Worm (Caenorhabditis elegans): ENCODE results near the gene lbp-9.

ce11 chrV:2018689-2019088 is 49.6 kb upstream of the lbp-9 start, which contains the start of gene F59A7.14:
- TF ChIP-seq W03F9.2 (tag; optimal IDR thresholded peaks at IDR 0.05) (no peak), him-1 (tag; optimal IDR thresholded peaks at IDR 0.05) (no peak), dao-5 (tag; optimal IDR thresholded peaks at IDR 0.05) (no peak)

Measured in whole organism, L4/young adult.